Worm (Caenorhabditis elegans) whole organism, young adult: ENCODE data around the gene D1053.2.
A peak's percentile ranks its signal among the peaks of the same experiment; 100 is the strongest.

ENCODE experiments used
- B0019.2 ChIP-seq: fragments of 200-800 bp; sonication (Bioruptor generic); conservative IDR thresholded peaks from 2 replicates; pipeline ENCODE4 v1.3.6; 2022; ENCODE audit warnings: missing genetic modification reagents, missing genetic modification characterization, missing compliant biosample characterization
- C06A6.2 ChIP-seq: fragments of 200-800 bp; sonication (Bioruptor generic); conservative IDR thresholded peaks from 2 replicates; pipeline ENCODE4 v1.3.6; 2022; ENCODE audit warnings: missing genetic modification characterization, missing compliant biosample characterization
- F10E7.11 ChIP-seq: sonication (generic microtip); optimal IDR thresholded peaks from 2 replicates; lab custom pipeline; 2017; ENCODE audit warnings: mild to moderate bottlenecking, missing genetic modification characterization, moderate library complexity, missing compliant biosample characterization
- F23B12.7 ChIP-seq: sonication (generic microtip); optimal IDR thresholded peaks from 2 replicates; lab custom pipeline; 2017; ENCODE audit warnings: missing genetic modification characterization, mild to moderate bottlenecking, missing compliant biosample characterization, antibody characterized with exemption, moderate library complexity; ENCODE audit not compliant: insufficient read depth
- F33H1.4 ChIP-seq: fragments of 200-800 bp; sonication (Bioruptor generic); IDR thresholded peaks from 2 replicates; pipeline ENCODE4 v1.3.6; 2022; ENCODE audit warnings: missing genetic modification reagents, missing genetic modification characterization, missing compliant biosample characterization
- T26A5.8 ChIP-seq: sonication (generic microtip); optimal IDR thresholded peaks from 2 replicates; lab custom pipeline; 2016; ENCODE audit warnings: missing genetic modification characterization, missing compliant biosample characterization
- Y53F4B.3 ChIP-seq: fragments of 200-800 bp; sonication (Bioruptor generic); IDR thresholded peaks from 2 replicates; pipeline ENCODE4 v1.3.6; 2022; ENCODE audit warnings: missing genetic modification reagents, missing genetic modification characterization, missing compliant biosample characterization
- Y53G8AR.9 ChIP-seq: fragments of 200-800 bp; sonication (Bioruptor generic); conservative IDR thresholded peaks from 2 replicates; pipeline ENCODE4 v1.3.6; 2022; ENCODE audit warnings: missing genetic modification reagents, missing genetic modification characterization, missing compliant biosample characterization
- Y56A3A.18 ChIP-seq: fragments of 200-800 bp; sonication (Bioruptor generic); IDR thresholded peaks from 2 replicates; pipeline ENCODE4 v1.3.6; 2022; ENCODE audit warnings: missing genetic modification reagents, missing genetic modification characterization, missing compliant biosample characterization
- Y95B8A.8 ChIP-seq: fragments of 200-800 bp; sonication (Bioruptor generic); IDR thresholded peaks from 2 replicates; pipeline ENCODE4 v1.3.6; 2022; ENCODE audit warnings: missing genetic modification reagents, missing genetic modification characterization, missing compliant biosample characterization
- akir-1 ChIP-seq: fragments of 200-800 bp; sonication (Bioruptor generic); optimal IDR thresholded peaks from 2 replicates; lab custom pipeline; 2018; ENCODE audit warnings: mild to moderate bottlenecking, missing genetic modification characterization, moderate library complexity, missing compliant biosample characterization
- athp-1 ChIP-seq: sonication (generic microtip); optimal IDR thresholded peaks from 2 replicates; lab custom pipeline; 2017; ENCODE audit warnings: mild to moderate bottlenecking, missing genetic modification characterization, missing compliant biosample characterization
- attf-3 ChIP-seq: fragments of 200-800 bp; sonication (Bioruptor generic); conservative IDR thresholded peaks from 2 replicates; pipeline ENCODE4 v1.3.6; 2022; ENCODE audit warnings: missing genetic modification reagents, missing genetic modification characterization, missing compliant biosample characterization
- attf-6 ChIP-seq: fragments of 200-800 bp; sonication (Bioruptor generic); IDR thresholded peaks from 2 replicates; pipeline ENCODE4 v1.3.6; 2022; ENCODE audit warnings: missing genetic modification reagents, missing genetic modification characterization, missing compliant biosample characterization
- ceh-40 ChIP-seq: fragments of 200-800 bp; sonication (Bioruptor generic); IDR thresholded peaks from 2 replicates; pipeline ENCODE4 v1.3.6; 2022; ENCODE audit warnings: missing genetic modification characterization, missing compliant biosample characterization
- ceh-58 ChIP-seq: fragments of 200-800 bp; sonication (Bioruptor generic); IDR thresholded peaks from 2 replicates; pipeline ENCODE4 v1.3.6; 2022; ENCODE audit warnings: missing genetic modification characterization, missing compliant biosample characterization
- chd-7 ChIP-seq: sonication (generic microtip); optimal IDR thresholded peaks from 2 replicates; lab custom pipeline; 2016; ENCODE audit warnings: mild to moderate bottlenecking, missing genetic modification characterization, moderate library complexity, missing compliant biosample characterization
- ets-4 ChIP-seq: fragments of 200-800 bp; sonication (Bioruptor generic); optimal IDR thresholded peaks from 2 replicates; lab custom pipeline; 2018; ENCODE audit warnings: mild to moderate bottlenecking, missing genetic modification characterization, missing compliant biosample characterization
- him-1 ChIP-seq: sonication (generic microtip); optimal IDR thresholded peaks from 2 replicates; lab custom pipeline; 2016; ENCODE audit warnings: missing genotype, missing genetic modification reagents, missing genetic modification characterization, missing compliant biosample characterization
- hlh-12 ChIP-seq: sonication (generic microtip); optimal IDR thresholded peaks from 2 replicates; lab custom pipeline; 2016; ENCODE audit warnings: missing genetic modification characterization, missing compliant biosample characterization
- hrde-1 ChIP-seq: sonication (generic microtip); optimal IDR thresholded peaks from 2 replicates; lab custom pipeline; 2016; ENCODE audit warnings: missing genetic modification characterization, mild to moderate bottlenecking, missing compliant biosample characterization, moderate library complexity, missing genotype, missing genetic modification reagents, borderline replicate concordance
- let-526 ChIP-seq: fragments of 200-800 bp; sonication (Bioruptor generic); IDR thresholded peaks from 2 replicates; pipeline ENCODE4 v1.3.6; 2022; ENCODE audit warnings: missing genetic modification reagents, missing genetic modification characterization, missing compliant biosample characterization
- lin-26 ChIP-seq: fragments of 200-800 bp; sonication (Bioruptor generic); IDR thresholded peaks from 2 replicates; pipeline ENCODE4 v1.3.6; 2022; ENCODE audit warnings: missing genetic modification reagents, missing genetic modification characterization, missing compliant biosample characterization
- lin-40 ChIP-seq: sonication (generic microtip); optimal IDR thresholded peaks from 2 replicates; lab custom pipeline; 2016; ENCODE audit warnings: missing genetic modification characterization, mild to moderate bottlenecking, missing compliant biosample characterization, missing genotype, missing genetic modification reagents
- lin-54 ChIP-seq: fragments of 200-800 bp; sonication (Bioruptor generic); optimal IDR thresholded peaks from 2 replicates; lab custom pipeline; 2018; ENCODE audit warnings: mild to moderate bottlenecking, missing genetic modification characterization, missing compliant biosample characterization
- lsy-27 ChIP-seq: sonication (generic microtip); optimal IDR thresholded peaks from 2 replicates; lab custom pipeline; 2017; ENCODE audit warnings: missing genetic modification characterization, mild to moderate bottlenecking, missing compliant biosample characterization, antibody characterized with exemption, missing genotype, borderline replicate concordance; ENCODE audit not compliant: insufficient read depth
- madf-10 ChIP-seq: sonication (generic microtip); optimal IDR thresholded peaks from 2 replicates; lab custom pipeline; 2016; ENCODE audit warnings: mild to moderate bottlenecking, missing genetic modification characterization, missing compliant biosample characterization
- nfya-2 ChIP-seq: fragments of 200-800 bp; sonication (Bioruptor generic); IDR thresholded peaks from 2 replicates; pipeline ENCODE4 v1.3.6; 2022; ENCODE audit warnings: missing genetic modification reagents, missing genetic modification characterization, missing compliant biosample characterization
- nhr-80 ChIP-seq: sonication (generic microtip); optimal IDR thresholded peaks from 2 replicates; lab custom pipeline; 2016; ENCODE audit warnings: missing genetic modification characterization, missing compliant biosample characterization
- repo-1 ChIP-seq: sonication (generic microtip); optimal IDR thresholded peaks from 2 replicates; lab custom pipeline; 2017; ENCODE audit warnings: mild to moderate bottlenecking, missing genetic modification characterization, missing compliant biosample characterization
- rpc-1 ChIP-seq, 2 experiments: fragments of 150-350 bp in 1 of 2; sonication (generic microtip) in 1 of 2; optimal IDR thresholded peaks; 2 replicates each; lab custom pipeline; 2014 to 2018; ENCODE audit warnings: missing biosample characterization in 1 of 2, missing genetic modification characterization in 1 of 2, missing genetic modification reagents in 1 of 2, missing genotype in 1 of 2
- sdz-38 ChIP-seq: sonication (generic microtip); optimal IDR thresholded peaks from 2 replicates; lab custom pipeline; 2016; ENCODE audit warnings: missing genotype, missing genetic modification characterization, missing compliant biosample characterization
- snpc-3.4 ChIP-seq: sonication (generic microtip); optimal IDR thresholded peaks from 2 replicates; lab custom pipeline; 2017; ENCODE audit warnings: missing genetic modification characterization, mild to moderate bottlenecking, missing compliant biosample characterization, antibody characterized with exemption, moderate library complexity, missing genotype, missing genetic modification reagents
- tbp1 ChIP-seq: fragments of 200-800 bp; sonication (Bioruptor generic); optimal IDR thresholded peaks from 2 replicates; lab custom pipeline; 2018; ENCODE audit warnings: mild to moderate bottlenecking, missing genetic modification characterization, missing compliant biosample characterization
- unc-130 ChIP-seq: sonication (generic microtip); optimal IDR thresholded peaks from 2 replicates; lab custom pipeline; 2016; ENCODE audit warnings: missing genetic modification reagents, missing genetic modification characterization, missing compliant biosample characterization
- ztf-22 ChIP-seq: fragments of 200-800 bp; sonication (Bioruptor generic); optimal IDR thresholded peaks from 2 replicates; lab custom pipeline; 2018; ENCODE audit warnings: mild to moderate bottlenecking, missing genetic modification characterization, moderate library complexity, missing compliant biosample characterization
- ztf-28 ChIP-seq: fragments of 200-800 bp; sonication (Bioruptor generic); IDR thresholded peaks from 2 replicates; pipeline ENCODE4 v1.3.6; 2022; ENCODE audit warnings: missing genetic modification reagents, missing genetic modification characterization, missing compliant biosample characterization
- ztf-6 ChIP-seq: fragments of 200-800 bp; sonication (Bioruptor generic); IDR thresholded peaks from 2 replicates; pipeline ENCODE4 v1.3.6; 2022; ENCODE audit warnings: missing genetic modification reagents, missing genetic modification characterization, missing compliant biosample characterization

The D1053.2 gene

ce11 chrX:11720058-11720457, 7.9 kb upstream of the D1053.2 start:
- peak; percentile 5 for TF ChIP-seq nhr-80
- no peak for TF ChIP-seq let-526
- TF ChIP-seq, all 124 proteins: peak for 1

- TF ChIP-seq hlh-12 (tag; lab: Kevin White, UChicago): no peak
- no peak for TF ChIP-seq chd-7
- TF ChIP-seq nhr-80: peak; percentile 81
- no peak for TF ChIP-seq F23B12.7 (tag; lab: Kevin White, UChicago)
These were observed 4.2 kb upstream of the D1053.2 start, which contains the start of gene D1053.4 for ce11 chrX:11723781-11724201. D1053.4 (minus strand) TSS chrX:11723800.

ce11 chrX:11725646-11726045, 2.3 kb upstream of the D1053.2 start:
- TF ChIP-seq nfya-2 (GFP tag; lab: Robert Waterston, UW) (no peak), C06A6.2 (no peak), rpc-1 (optimal IDR thresholded peaks at IDR 0.05; lab: Kevin White, UChicago) (no peak), rpc-1 (tag; optimal IDR thresholded peaks at IDR 0.05; lab: Kevin White, UChicago) (no peak), hrde-1 (no peak), ceh-58 (GFP tag; lab: Robert Waterston, UW) (no peak), F10E7.11 (no peak), him-1 (tag; lab: Kevin White, UChicago) (no peak), unc-130 (no peak), athp-1 (tag; lab: Kevin White, UChicago) (no peak), ztf-28 (GFP tag; lab: Robert Waterston, UW) (no peak), lsy-27 (tag; lab: Kevin White, UChicago) (no peak)

- TF ChIP-seq Y56A3A.18 (GFP tag; lab: Robert Waterston, UW): no peak
- no peak for TF ChIP-seq rpc-1 (optimal IDR thresholded peaks at IDR 0.05; lab: Kevin White, UChicago)
- no peak for TF ChIP-seq rpc-1 (tag; optimal IDR thresholded peaks at IDR 0.05; lab: Kevin White, UChicago)
- no peak for TF ChIP-seq lsy-27 (tag; lab: Kevin White, UChicago)
- TF ChIP-seq F33H1.4 (GFP tag; lab: Robert Waterston, UW): no peak
- TF ChIP-seq ztf-6 (GFP tag; lab: Robert Waterston, UW): no peak
- TF ChIP-seq Y53G8AR.9: no peak
- TF ChIP-seq B0019.2: no peak
- TF ChIP-seq sdz-38 (tag; lab: Kevin White, UChicago): no peak
- no peak for TF ChIP-seq attf-3 (GFP tag; lab: Robert Waterston, UW)
- no peak for TF ChIP-seq nhr-80
- TF ChIP-seq Y95B8A.8 (GFP tag; lab: Robert Waterston, UW): no peak
- TF ChIP-seq attf-6 (GFP tag; lab: Robert Waterston, UW): no peak
- TF ChIP-seq ceh-40 (GFP tag; lab: Robert Waterston, UW): no peak
- no peak for TF ChIP-seq T26A5.8 (tag; lab: Kevin White, UChicago)
These were observed 1.5 kb upstream of the D1053.2 start for ce11 chrX:11726450-11726849.

ce11 chrX:11732752-11733151, 4.8 kb downstream of the D1053.2 start:
- TF ChIP-seq tbp1 (no peak), lsy-27 (tag; lab: Kevin White, UChicago) (no peak), lin-54 (GFP tag; lab: Kevin White, UChicago) (no peak), Y53G8AR.9 (no peak), ets-4 (GFP tag; lab: Kevin White, UChicago) (no peak), ztf-22 (no peak), Y53F4B.3 (no peak), lin-26 (GFP tag; lab: Robert Waterston, UW) (no peak), snpc-3.4 (tag; lab: Kevin White, UChicago) (no peak), F23B12.7 (tag; lab: Kevin White, UChicago) (no peak), repo-1 (tag; lab: Kevin White, UChicago) (no peak), nfya-2 (GFP tag; lab: Robert Waterston, UW) (no peak), akir-1 (GFP tag; lab: Kevin White, UChicago) (no peak), lin-40 (tag; lab: Kevin White, UChicago) (no peak), madf-10 (tag; lab: Kevin White, UChicago) (no peak)
